Fruit fly (Drosophila melanogaster): ENCODE data around the gene dy.

dy gene

DNA sequence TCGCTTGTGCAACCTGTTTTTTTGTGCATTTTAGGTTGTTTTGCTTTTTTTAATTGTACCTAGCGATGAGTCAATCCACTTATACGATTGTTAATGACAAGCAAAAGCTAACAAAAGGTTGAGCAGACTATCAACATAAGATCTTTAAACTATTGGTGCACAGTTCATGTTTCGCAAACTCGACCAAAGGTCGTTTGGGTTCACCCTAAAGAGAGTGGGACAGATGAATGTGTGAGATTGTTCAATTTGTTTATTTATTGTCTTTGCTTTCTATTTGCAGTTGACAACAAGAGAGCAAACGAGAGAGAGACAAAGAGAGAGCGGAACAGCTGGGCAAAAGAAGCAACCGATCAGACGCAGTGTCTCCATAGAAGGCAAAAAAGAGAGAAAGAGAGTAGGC lies 44.4 kb upstream of the dy start (continued):
- no peak for TF ChIP-seq sima (GFP tag; optimal IDR thresholded peaks at IDR 0.05)
- no peak for TF ChIP-seq CG2120 (GFP tag; optimal IDR thresholded peaks at IDR 0.05)
- peak; percentile 43 for TF ChIP-seq NC2β (GFP tag; optimal IDR thresholded peaks at IDR 0.05)
- no peak for TF ChIP-seq mld (GFP tag; IDR thresholded peaks at IDR 0.05; ENCODE audit: partially characterized antibody)
- peak; percentile 88 for TF ChIP-seq Med (GFP tag)
- no peak for TF ChIP-seq CG34422 (GFP tag; IDR thresholded peaks at IDR 0.05)
- TF ChIP-seq gfzf (GFP tag; optimal IDR thresholded peaks at IDR 0.05), result no peak
- TF ChIP-seq CG17361 (GFP tag; IDR thresholded peaks at IDR 0.05), result no peak
- TF ChIP-seq CG10274 (GFP tag; optimal IDR thresholded peaks at IDR 0.05), result no peak
- TF ChIP-seq Opbp (GFP tag; IDR thresholded peaks at IDR 0.05; ENCODE audit: partially characterized antibody), result no peak
- TF ChIP-seq C15 (GFP tag; IDR thresholded peaks at IDR 0.05), result no peak
- TF ChIP-seq so (GFP tag; IDR thresholded peaks at IDR 0.05), result no peak
- no peak for TF ChIP-seq CG8089 (GFP tag; optimal IDR thresholded peaks at IDR 0.05)
- no peak for TF ChIP-seq CG13894 (tag; optimal IDR thresholded peaks at IDR 0.05)
- TF ChIP-seq Adf1 (GFP tag; IDR thresholded peaks at IDR 0.05), result no peak
- TF ChIP-seq CG8359 (GFP tag; optimal IDR thresholded peaks at IDR 0.05; ENCODE audit: borderline replicate concordance), result no peak
- no peak for TF ChIP-seq Oaz (GFP tag; IDR thresholded peaks at IDR 0.05)
- TF ChIP-seq dysf (GFP tag; IDR thresholded peaks at IDR 0.05), result no peak
- TF ChIP-seq CG18619 (GFP tag; optimal IDR thresholded peaks at IDR 0.05), result no peak
- TF ChIP-seq CG6654 (GFP tag; optimal IDR thresholded peaks at IDR 0.05), result no peak
- TF ChIP-seq slbo (GFP tag; IDR thresholded peaks at IDR 0.05), result no peak
- TF ChIP-seq cwo (GFP tag; optimal IDR thresholded peaks at IDR 0.05), result no peak
- TF ChIP-seq H2.0 (GFP tag; IDR thresholded peaks at IDR 0.05), result no peak
- TF ChIP-seq jumu (GFP tag; optimal IDR thresholded peaks at IDR 0.05), result no peak
- TF ChIP-seq vfl (GFP tag; optimal IDR thresholded peaks at IDR 0.05), result no peak
- no peak for TF ChIP-seq hth (optimal IDR thresholded peaks at IDR 0.05)
- no peak for TF ChIP-seq Lpt (GFP tag; optimal IDR thresholded peaks at IDR 0.05)
- TF ChIP-seq CG2129 (GFP tag; IDR thresholded peaks at IDR 0.05; ENCODE audit: partially characterized antibody), result no peak
- no peak for TF ChIP-seq CG18476 (GFP tag; optimal IDR thresholded peaks at IDR 0.05)
- TF ChIP-seq ase (GFP tag; IDR thresholded peaks at IDR 0.05), result 0 out of 3 replicates have a peak, but pooled peaks have one; percentile 14
- no peak for TF ChIP-seq Taf1 (GFP tag; IDR thresholded peaks at IDR 0.05)
- TF ChIP-seq CG13123 (GFP tag; optimal IDR thresholded peaks at IDR 0.05), result no peak
- TF ChIP-seq CG11560 (tag; IDR thresholded peaks at IDR 0.05), result no peak
- TF ChIP-seq fru (optimal IDR thresholded peaks at IDR 0.05), result no peak
- no peak for TF ChIP-seq CG11504 (tag; optimal IDR thresholded peaks at IDR 0.05)
- TF ChIP-seq pita (GFP tag; optimal IDR thresholded peaks at IDR 0.05), result no peak
- TF ChIP-seq HmgZ (tag; optimal IDR thresholded peaks at IDR 0.05), result peak; percentile 21
- TF ChIP-seq Neu2 (GFP tag; optimal IDR thresholded peaks at IDR 0.05; ENCODE audit: borderline replicate concordance), result no peak
- no peak for TF ChIP-seq H15 (GFP tag; IDR thresholded peaks at IDR 0.05)
- no peak for TF ChIP-seq Rx (GFP tag; IDR thresholded peaks at IDR 0.05)
- TF ChIP-seq dpn (GFP tag; optimal IDR thresholded peaks at IDR 0.05), result no peak
- TF ChIP-seq TFAM (GFP tag; optimal IDR thresholded peaks at IDR 0.05), result no peak
- peak; percentile 1 for TF ChIP-seq dmrt11E (tag; optimal IDR thresholded peaks at IDR 0.05)
- TF ChIP-seq Mes4 (GFP tag; optimal IDR thresholded peaks at IDR 0.05), result no peak
- TF ChIP-seq ci (GFP tag; IDR thresholded peaks at IDR 0.05), result peak; percentile 69; the same call in 2 of the 3 replicates
- TF ChIP-seq danr (GFP tag; IDR thresholded peaks at IDR 0.05), result no peak
- no peak for TF ChIP-seq Blimp-1 (GFP tag; optimal IDR thresholded peaks at IDR 0.05)
- TF ChIP-seq YL-1 (GFP tag; optimal IDR thresholded peaks at IDR 0.05), result no peak
- TF ChIP-seq CG14014 (GFP tag; IDR thresholded peaks at IDR 0.05), result no peak
- no peak for TF ChIP-seq CG16863 (GFP tag; optimal IDR thresholded peaks at IDR 0.05)
- TF ChIP-seq CG18011 (GFP tag; optimal IDR thresholded peaks at IDR 0.05), result no peak
- TF ChIP-seq tx (GFP tag; optimal IDR thresholded peaks at IDR 0.05), result no peak
- TF ChIP-seq CG9437 (GFP tag; optimal IDR thresholded peaks at IDR 0.05), result no peak
